Worm (Caenorhabditis elegans) whole organism, late embryonic: ENCODE data around the gene F02D8.4.

Experiments
- C08G9.2 ChIP-seq: sonication (generic microtip); optimal IDR thresholded peaks from 2 replicates; lab custom pipeline; 2016; ENCODE audit warnings: mild to moderate bottlenecking, missing genetic modification characterization, moderate library complexity, missing compliant biosample characterization
- T23F11.4 ChIP-seq: fragments of 200-800 bp; sonication (Bioruptor generic); optimal IDR thresholded peaks from 2 replicates; lab custom pipeline; 2018; ENCODE audit warnings: mild to moderate bottlenecking, missing genetic modification characterization, missing compliant biosample characterization
- Y22D7AL.16 ChIP-seq: sonication (generic microtip); optimal IDR thresholded peaks from 2 replicates; lab custom pipeline; 2016; ENCODE audit warnings: missing genetic modification characterization, missing compliant biosample characterization
- ceh-14 ChIP-seq: sonication (generic microtip); optimal IDR thresholded peaks from 2 replicates; lab custom pipeline; 2016; ENCODE audit warnings: missing genotype, missing genetic modification characterization, missing compliant biosample characterization
- ceh-18 ChIP-seq: sonication (generic microtip); optimal IDR thresholded peaks from 2 replicates; lab custom pipeline; 2016; ENCODE audit warnings: missing genetic modification characterization, missing compliant biosample characterization
- ceh-22 ChIP-seq: sonication (generic microtip); optimal IDR thresholded peaks from 2 replicates; lab custom pipeline; 2017; ENCODE audit warnings: missing biosample characterization, missing genetic modification characterization
- ceh-31 ChIP-seq: sonication (generic microtip); optimal IDR thresholded peaks from 2 replicates; lab custom pipeline; 2016; ENCODE audit warnings: missing genetic modification characterization, missing compliant biosample characterization
- ceh-34 ChIP-seq: sonication (generic microtip); optimal IDR thresholded peaks from 2 replicates; lab custom pipeline; 2016; ENCODE audit warnings: mild to moderate bottlenecking, missing genetic modification characterization, missing compliant biosample characterization
- ceh-45 ChIP-seq: fragments of 200-800 bp; sonication (Bioruptor generic); IDR thresholded peaks from 2 replicates; pipeline ENCODE4 v1.3.6; 2022; ENCODE audit warnings: missing genetic modification reagents, missing genetic modification characterization, missing compliant biosample characterization
- che-1 ChIP-seq: sonication (generic microtip); optimal IDR thresholded peaks from 2 replicates; lab custom pipeline; 2016; ENCODE audit warnings: mild to moderate bottlenecking, missing genetic modification characterization, missing compliant biosample characterization
- elt-2 ChIP-seq: sonication (generic microtip); optimal IDR thresholded peaks from 2 replicates; lab custom pipeline; 2016; ENCODE audit warnings: missing genetic modification reagents, missing genetic modification characterization, missing compliant biosample characterization
- eyg-1 ChIP-seq: sonication (generic microtip); optimal IDR thresholded peaks from 2 replicates; lab custom pipeline; 2016; ENCODE audit warnings: missing genotype, missing genetic modification characterization, missing compliant biosample characterization
- fax-1 ChIP-seq: sonication (generic microtip); optimal IDR thresholded peaks from 2 replicates; lab custom pipeline; 2016; ENCODE audit warnings: missing genotype, missing genetic modification characterization, missing compliant biosample characterization
- fkh-6 ChIP-seq: sonication (generic microtip); optimal IDR thresholded peaks from 2 replicates; lab custom pipeline; 2016; ENCODE audit warnings: missing genetic modification characterization, missing compliant biosample characterization
- gmeb-2 ChIP-seq: sonication (generic microtip); optimal IDR thresholded peaks from 2 replicates; lab custom pipeline; 2016; ENCODE audit warnings: missing genetic modification characterization, inconsistent platforms, missing compliant biosample characterization
- hlh-13 ChIP-seq: fragments of 200-800 bp; sonication (Bioruptor generic); optimal IDR thresholded peaks from 2 replicates; lab custom pipeline; 2018; ENCODE audit warnings: mild to moderate bottlenecking, missing genetic modification characterization, missing compliant biosample characterization
- hlh-15 ChIP-seq: sonication (generic microtip); optimal IDR thresholded peaks from 2 replicates; lab custom pipeline; 2016; ENCODE audit warnings: missing genetic modification characterization, missing compliant biosample characterization
- hlh-30 ChIP-seq: sonication (generic microtip); optimal IDR thresholded peaks from 2 replicates; lab custom pipeline; 2017; ENCODE audit warnings: antibody characterized with exemption, missing genetic modification characterization, missing compliant biosample characterization; ENCODE audit not compliant: insufficient read depth
- hlh-8 ChIP-seq: sonication (generic microtip); optimal IDR thresholded peaks from 2 replicates; lab custom pipeline; 2016; ENCODE audit warnings: missing genotype, missing genetic modification characterization, missing compliant biosample characterization
- lin-11 ChIP-seq: fragments of 200-800 bp; sonication (Bioruptor generic); optimal IDR thresholded peaks from 2 replicates; lab custom pipeline; 2018; ENCODE audit warnings: mild to moderate bottlenecking, missing genetic modification characterization, missing compliant biosample characterization
- madf-2 ChIP-seq: sonication (generic microtip); optimal IDR thresholded peaks from 2 replicates; lab custom pipeline; 2017; ENCODE audit warnings: missing genetic modification characterization, missing compliant biosample characterization
- mec-3 ChIP-seq: sonication (generic microtip); optimal IDR thresholded peaks from 2 replicates; lab custom pipeline; 2016; ENCODE audit warnings: borderline replicate concordance, missing genetic modification characterization, missing compliant biosample characterization
- nhr-11 ChIP-seq: fragments of 150-350 bp; optimal IDR thresholded peaks from 2 replicates; lab custom pipeline; 2014; ENCODE audit warnings: missing biosample characterization, missing genetic modification characterization
- nhr-232 ChIP-seq: sonication (generic microtip); optimal IDR thresholded peaks from 2 replicates; lab custom pipeline; 2016; ENCODE audit warnings: missing genetic modification characterization, missing compliant biosample characterization
- odd-2 ChIP-seq: sonication (generic microtip); optimal IDR thresholded peaks from 2 replicates; lab custom pipeline; 2017; ENCODE audit warnings: antibody characterized with exemption, mild to moderate bottlenecking, missing genetic modification characterization, missing compliant biosample characterization
- pag-3 ChIP-seq: sonication (generic microtip); optimal IDR thresholded peaks from 2 replicates; lab custom pipeline; 2016; ENCODE audit warnings: missing compliant biosample characterization, missing genetic modification characterization, borderline replicate concordance
- pax-1 ChIP-seq: fragments of 150-350 bp; optimal IDR thresholded peaks from 2 replicates; lab custom pipeline; 2014; ENCODE audit warnings: missing biosample characterization, missing genetic modification characterization
- pha-2 ChIP-seq: sonication (generic microtip); optimal IDR thresholded peaks from 2 replicates; lab custom pipeline; 2017; ENCODE audit warnings: mild to moderate bottlenecking, missing genetic modification characterization, missing compliant biosample characterization
- pha-4 ChIP-seq: fragments of 150-350 bp; optimal IDR thresholded peaks from 2 replicates; lab custom pipeline; 2018; ENCODE audit warnings: missing biosample characterization, missing genetic modification reagents, missing genetic modification characterization
- pqm-1 ChIP-seq: sonication (generic microtip); optimal IDR thresholded peaks from 2 replicates; lab custom pipeline; 2016; ENCODE audit warnings: missing genetic modification characterization, missing compliant biosample characterization
- pros-1 ChIP-seq: fragments of 150-350 bp; optimal IDR thresholded peaks from 2 replicates; lab custom pipeline; 2014; ENCODE audit warnings: missing biosample characterization, missing genetic modification reagents, missing genetic modification characterization
- ref-2 ChIP-seq: sonication (generic microtip); optimal IDR thresholded peaks from 2 replicates; lab custom pipeline; 2016; ENCODE audit warnings: missing genetic modification characterization, missing compliant biosample characterization
- rnt-1 ChIP-seq: sonication (generic microtip); optimal IDR thresholded peaks from 2 replicates; lab custom pipeline; 2016; ENCODE audit warnings: missing genetic modification characterization, missing compliant biosample characterization
- sdc-2 ChIP-seq: sonication (generic microtip); optimal IDR thresholded peaks from 2 replicates; lab custom pipeline; 2016; ENCODE audit warnings: missing genotype, missing genetic modification characterization, missing compliant biosample characterization
- sox-2 ChIP-seq: fragments of 200-800 bp; sonication (Bioruptor generic); IDR thresholded peaks from 2 replicates; pipeline ENCODE4 v1.3.6; 2022; ENCODE audit warnings: missing genetic modification reagents, missing genetic modification characterization, missing compliant biosample characterization
- sox-4 ChIP-seq: sonication (generic microtip); optimal IDR thresholded peaks from 2 replicates; lab custom pipeline; 2017; ENCODE audit warnings: mild to moderate bottlenecking, missing genetic modification characterization, inconsistent platforms, missing compliant biosample characterization
- syd-9 ChIP-seq: sonication (generic microtip); optimal IDR thresholded peaks from 2 replicates; lab custom pipeline; 2016; ENCODE audit warnings: mild to moderate bottlenecking, missing genetic modification characterization, moderate library complexity, missing compliant biosample characterization
- tbx-2 ChIP-seq: sonication (generic microtip); optimal IDR thresholded peaks from 2 replicates; lab custom pipeline; 2016; ENCODE audit warnings: missing genetic modification characterization, missing compliant biosample characterization
- unc-3 ChIP-seq, 2 experiments: fragments of 200-800 bp in 1 of 2; sonication (Bioruptor generic) in 1 of 2; sonication (generic microtip) in 1 of 2; conservative IDR thresholded peaks in 1 of 2; optimal IDR thresholded peaks in 1 of 2; 2 replicates each; pipeline versions ENCODE4 v1.3.6 to Lab custom; 2016 to 2022; ENCODE audit warnings: missing compliant biosample characterization in 2 of 2, missing genetic modification characterization in 2 of 2, missing genetic modification reagents in 1 of 2
- unc-55 ChIP-seq: sonication (generic microtip); optimal IDR thresholded peaks from 2 replicates; lab custom pipeline; 2017; ENCODE audit warnings: missing biosample characterization, missing genetic modification reagents, missing genetic modification characterization
- ztf-16 ChIP-seq: sonication (generic microtip); optimal IDR thresholded peaks from 2 replicates; lab custom pipeline; 2017; ENCODE audit warnings: missing genetic modification characterization, missing compliant biosample characterization

F02D8.4 gene

ce11 chrV:14999485-15000023 lies 14.9 kb downstream of the F02D8.4 start, which contains the start of gene T01C3.11:
T01C3.11 (plus strand) TSS chrV:14999535.
- TF ChIP-seq gmeb-2 (tag; lab: Kevin White, UChicago): no peak
- no peak for TF ChIP-seq hlh-13 (GFP tag; lab: Kevin White, UChicago)
- TF ChIP-seq pha-2 (tag; lab: Kevin White, UChicago): no peak
- no peak for TF ChIP-seq hlh-30
- TF ChIP-seq fax-1 (tag; lab: Kevin White, UChicago): no peak
- no peak for TF ChIP-seq madf-2
- TF ChIP-seq ceh-31 (tag; lab: Kevin White, UChicago): no peak
- no peak for TF ChIP-seq lin-11
- no peak for TF ChIP-seq Y22D7AL.16 (tag; lab: Kevin White, UChicago)
- TF ChIP-seq mec-3 (tag; lab: Kevin White, UChicago): no peak
- TF ChIP-seq ceh-22: no peak
- no peak for TF ChIP-seq rnt-1 (tag; lab: Kevin White, UChicago)
- no peak for TF ChIP-seq unc-3 (GFP tag; conservative IDR thresholded peaks at IDR 0.05; lab: Robert Waterston, UW)
- no peak for TF ChIP-seq unc-3 (tag; optimal IDR thresholded peaks at IDR 0.05; lab: Kevin White, UChicago)
- TF ChIP-seq nhr-232 (tag; lab: Kevin White, UChicago): no peak
- no peak for TF ChIP-seq pax-1 (tag; lab: Kevin White, UChicago)
- TF ChIP-seq ceh-34 (tag; lab: Kevin White, UChicago): no peak
- no peak for TF ChIP-seq ceh-45 (GFP tag; lab: Robert Waterston, UW)
- TF ChIP-seq tbx-2 (tag; lab: Kevin White, UChicago): no peak
- no peak for TF ChIP-seq C08G9.2 (tag; lab: Kevin White, UChicago)

ce11 chrV:15000055-15000704 lies 15.5 kb downstream of the F02D8.4 start, which contains the start of gene rps-16:
rps-16 (minus strand) TSS chrV:15000541.
- TF ChIP-seq sdc-2: no peak
- TF ChIP-seq elt-2 (tag; lab: Kevin White, UChicago): no peak
- TF ChIP-seq madf-2: no peak
- TF ChIP-seq hlh-30: no peak
- no peak for TF ChIP-seq C08G9.2 (tag; lab: Kevin White, UChicago)
- TF ChIP-seq ceh-34 (tag; lab: Kevin White, UChicago): no peak
- no peak for TF ChIP-seq che-1 (tag; lab: Kevin White, UChicago)
- no peak for TF ChIP-seq pha-4 (tag; lab: Kevin White, UChicago)
- TF ChIP-seq hlh-15 (tag; lab: Kevin White, UChicago): no peak

ce11 chrV:15001536-15001935 lies 16.8 kb downstream of the F02D8.4 start:
- TF ChIP-seq ztf-16 (tag; lab: Kevin White, UChicago): no peak
- TF ChIP-seq ceh-18 (tag; lab: Kevin White, UChicago): no peak
- TF ChIP-seq tbx-2 (tag; lab: Kevin White, UChicago): no peak
- TF ChIP-seq odd-2 (tag; lab: Kevin White, UChicago): no peak
- TF ChIP-seq pros-1 (tag; lab: Kevin White, UChicago): no peak
- TF ChIP-seq C08G9.2 (tag; lab: Kevin White, UChicago): no peak
- TF ChIP-seq ceh-14 (tag; lab: Kevin White, UChicago): no peak
- no peak for TF ChIP-seq mec-3 (tag; lab: Kevin White, UChicago)
- TF ChIP-seq unc-3 (GFP tag; conservative IDR thresholded peaks at IDR 0.05; lab: Robert Waterston, UW): no peak
- no peak for TF ChIP-seq unc-3 (tag; optimal IDR thresholded peaks at IDR 0.05; lab: Kevin White, UChicago)
- no peak for TF ChIP-seq pag-3 (tag; lab: Kevin White, UChicago)
- no peak for TF ChIP-seq ref-2 (tag; lab: Kevin White, UChicago)
- TF ChIP-seq eyg-1 (tag; lab: Kevin White, UChicago): no peak
- no peak for TF ChIP-seq nhr-232 (tag; lab: Kevin White, UChicago)
- TF ChIP-seq elt-2 (tag; lab: Kevin White, UChicago): no peak
- no peak for TF ChIP-seq ceh-45 (GFP tag; lab: Robert Waterston, UW)

ce11 chrV:15002184-15002690 lies 17.5 kb downstream of the F02D8.4 start, which contains the start of the genes fib-1 and mut-15:
fib-1 (minus strand) TSS chrV:15002223.
mut-15 (plus strand) TSS chrV:15002543.
- TF ChIP-seq sox-4 (tag; lab: Kevin White, UChicago) (peak; percentile 21), odd-2 (tag; lab: Kevin White, UChicago) (no peak), syd-9 (peak; percentile 76), lin-11 (no peak), pag-3 (tag; lab: Kevin White, UChicago) (peak; percentile 71), ceh-34 (tag; lab: Kevin White, UChicago) (peak; percentile 96), ceh-22 (no peak), ztf-16 (tag; lab: Kevin White, UChicago) (peak; percentile 89), fkh-6 (tag; lab: Kevin White, UChicago) (peak; percentile 70), T23F11.4 (GFP tag; lab: Kevin White, UChicago) (peak; percentile 23), gmeb-2 (tag; lab: Kevin White, UChicago) (no peak), nhr-11 (tag; lab: Kevin White, UChicago) (no peak), sox-2 (GFP tag; lab: Robert Waterston, UW) (no peak), pqm-1 (peak; percentile 82), unc-55 (peak; percentile 83), hlh-8 (peak; percentile 77), tbx-2 (tag; lab: Kevin White, UChicago) (peak; percentile 98), ref-2 (tag; lab: Kevin White, UChicago) (peak; percentile 97)
